Fruit fly (Drosophila melanogaster) Kc167 (cell line): Measurements from ENCODE around the gene CG31715.

Source experiments
- Myc ChIP-seq: fragments of >200 bp; optimal IDR thresholded peaks from 2 replicates; lab custom pipeline; 2017; ENCODE audit warnings: missing external identifiers
- Sin3A ChIP-seq: fragments of >200 bp; optimal IDR thresholded peaks from 2 replicates; lab custom pipeline; 2018; ENCODE audit warnings: missing external identifiers
- h ChIP-seq: fragments of >200 bp; optimal IDR thresholded peaks from 3 replicates; lab custom pipeline; 2018; ENCODE audit warnings: missing external identifiers
- insv ChIP-seq: fragments of >200 bp; optimal IDR thresholded peaks from 3 replicates; lab custom pipeline; 2018; ENCODE audit warnings: missing external identifiers
- psq ChIP-seq: fragments of >200 bp; optimal IDR thresholded peaks from 2 replicates; lab custom pipeline; 2017; ENCODE audit warnings: missing external identifiers

dm6 chr2L:10364229-10364628 lies 22.8 kb downstream of the CG31715 start, which contains the start of gene lft:
- no peak for TF ChIP-seq Sin3A (lab: Kevin White, UChicago)
- no peak for TF ChIP-seq psq
- no peak for TF ChIP-seq insv (lab: Kevin White, UChicago)
- no peak for TF ChIP-seq h (lab: Kevin White, UChicago)
- TF ChIP-seq Myc (lab: Kevin White, UChicago), result no peak
